Fruit fly (Drosophila melanogaster) whole organism, prepupa: ENCODE data around the gene CG14966.

Source experiments
- Blimp-1 ChIP-seq: fragments of 200-800 bp; sonication (Bioruptor generic); optimal IDR thresholded peaks from 3 replicates; lab custom pipeline; 2017; ENCODE audit warnings: missing biosample characterization, missing genetic modification characterization, mild to moderate bottlenecking, moderate library complexity, missing genetic modification reagents
- CG10631 ChIP-seq: fragments of 200-800 bp; sonication (Bioruptor generic); optimal IDR thresholded peaks from 2 replicates; lab custom pipeline; 2016; ENCODE audit warnings: missing biosample characterization, missing genetic modification characterization
- CG10669 ChIP-seq: fragments of 200-800 bp; sonication (Bioruptor generic); optimal IDR thresholded peaks from 3 replicates; lab custom pipeline; 2018; ENCODE audit warnings: missing biosample characterization, mild to moderate bottlenecking, missing genetic modification characterization, moderate library complexity
- CG11902 ChIP-seq: fragments of 200-800 bp; sonication (Bioruptor generic); optimal IDR thresholded peaks from 3 replicates; lab custom pipeline; 2016; ENCODE audit warnings: missing biosample characterization, missing genetic modification characterization
- CG15336 ChIP-seq: fragments of 200-800 bp; sonication (Bioruptor generic); IDR thresholded peaks from 2 replicates; pipeline ENCODE4 v1.3.6; 2022; ENCODE audit warnings: missing biosample characterization, missing genetic modification characterization
- CG3032 ChIP-seq: fragments of 200-800 bp; optimal IDR thresholded peaks from 2 replicates; lab custom pipeline; 2019; ENCODE audit warnings: missing biosample characterization, mild to moderate bottlenecking, missing genetic modification characterization, moderate library complexity
- CG31627 ChIP-seq: fragments of 200-800 bp; sonication (Bioruptor generic); optimal IDR thresholded peaks from 3 replicates; lab custom pipeline; 2016; ENCODE audit warnings: missing biosample characterization, missing genetic modification characterization
- CG32006 ChIP-seq: fragments of 200-800 bp; sonication (Bioruptor generic); optimal IDR thresholded peaks from 3 replicates; lab custom pipeline; 2017; ENCODE audit warnings: missing biosample characterization, mild to moderate bottlenecking, missing genetic modification characterization
- CG34406 ChIP-seq: fragments of 200-800 bp; sonication (Bioruptor generic); optimal IDR thresholded peaks from 3 replicates; lab custom pipeline; 2016; ENCODE audit warnings: missing biosample characterization, missing genetic modification characterization
- CG4318 ChIP-seq: fragments of 200-800 bp; sonication (Bioruptor generic); optimal IDR thresholded peaks from 3 replicates; lab custom pipeline; 2017; ENCODE audit warnings: missing biosample characterization, mild to moderate bottlenecking, missing genetic modification characterization
- CG6163 ChIP-seq: fragments of 200-800 bp; sonication (Bioruptor generic); IDR thresholded peaks from 3 replicates; pipeline ENCODE4 v1.3.6; 2022; ENCODE audit warnings: missing biosample characterization, missing genetic modification characterization
- CG6808 ChIP-seq: fragments of 200-800 bp; sonication (Bioruptor generic); optimal IDR thresholded peaks from 3 replicates; lab custom pipeline; 2017; ENCODE audit warnings: missing biosample characterization, missing genetic modification characterization, mild to moderate bottlenecking, moderate library complexity, missing genetic modification reagents
- CG6854 ChIP-seq: fragments of 200-800 bp; sonication (Bioruptor generic); optimal IDR thresholded peaks from 2 replicates; lab custom pipeline; 2017; ENCODE audit warnings: missing biosample characterization, mild to moderate bottlenecking, missing genetic modification characterization
- CG7368 ChIP-seq: fragments of 200-800 bp; sonication (Bioruptor generic); optimal IDR thresholded peaks from 3 replicates; lab custom pipeline; 2016; ENCODE audit warnings: missing biosample characterization, missing genetic modification characterization
- CG8119 ChIP-seq: fragments of 200-800 bp; sonication (Bioruptor generic); IDR thresholded peaks from 3 replicates; pipeline ENCODE4 v1.3.6; 2022; ENCODE audit warnings: missing biosample characterization, missing genetic modification characterization
- CG8319 ChIP-seq: fragments of 200-800 bp; sonication (Bioruptor generic); optimal IDR thresholded peaks from 3 replicates; lab custom pipeline; 2016; ENCODE audit warnings: missing biosample characterization, missing genetic modification characterization
- CG8632 ChIP-seq: fragments of 200-800 bp; sonication (Bioruptor generic); optimal IDR thresholded peaks from 3 replicates; lab custom pipeline; 2016; ENCODE audit warnings: missing biosample characterization, missing genetic modification characterization
- CG9139 ChIP-seq: fragments of 200-800 bp; sonication (Bioruptor generic); optimal IDR thresholded peaks from 3 replicates; lab custom pipeline; 2017; ENCODE audit warnings: missing biosample characterization, mild to moderate bottlenecking, missing genetic modification characterization
- Eip75B ChIP-seq: fragments of 200-800 bp; sonication (Bioruptor generic); optimal IDR thresholded peaks from 3 replicates; lab custom pipeline; 2016; ENCODE audit warnings: missing biosample characterization, missing genetic modification characterization
- Ets96B ChIP-seq: fragments of 200-800 bp; optimal IDR thresholded peaks from 2 replicates; lab custom pipeline; 2019; ENCODE audit warnings: missing biosample characterization, mild to moderate bottlenecking, missing genetic modification characterization, moderate library complexity
- Gug ChIP-seq: fragments of 200-800 bp; sonication (Bioruptor generic); IDR thresholded peaks from 2 replicates; pipeline ENCODE4 v1.3.6; 2022; ENCODE audit warnings: missing biosample characterization, missing genetic modification characterization
- Hr38 ChIP-seq: sonication (Bioruptor generic); optimal IDR thresholded peaks from 2 replicates; lab custom pipeline; 2016; ENCODE audit warnings: missing biosample characterization, missing genetic modification characterization
- Lpt ChIP-seq: fragments of 200-800 bp; sonication (Bioruptor generic); optimal IDR thresholded peaks from 3 replicates; lab custom pipeline; 2016; ENCODE audit warnings: missing biosample characterization, missing genetic modification characterization
- Met ChIP-seq: fragments of 200-800 bp; sonication (Bioruptor generic); optimal IDR thresholded peaks from 3 replicates; lab custom pipeline; 2016; ENCODE audit warnings: missing biosample characterization, missing genetic modification characterization
- OdsH ChIP-seq: fragments of 200-800 bp; sonication (Bioruptor generic); optimal IDR thresholded peaks from 3 replicates; lab custom pipeline; 2016; ENCODE audit warnings: missing biosample characterization, missing genetic modification characterization
- Smox ChIP-seq: fragments of 200-800 bp; sonication (Bioruptor generic); optimal IDR thresholded peaks from 3 replicates; lab custom pipeline; 2016; ENCODE audit warnings: missing biosample characterization, missing genetic modification characterization
- Sox102F ChIP-seq: fragments of 200-800 bp; sonication (Bioruptor generic); optimal IDR thresholded peaks from 2 replicates; lab custom pipeline; 2016; ENCODE audit warnings: missing biosample characterization, mild to moderate bottlenecking, missing genetic modification characterization
- Sox14 ChIP-seq: fragments of 200-800 bp; sonication (Bioruptor generic); optimal IDR thresholded peaks from 3 replicates; lab custom pipeline; 2016; ENCODE audit warnings: missing biosample characterization, missing genetic modification characterization
- achi ChIP-seq: fragments of 200-800 bp; sonication (Bioruptor generic); optimal IDR thresholded peaks from 3 replicates; lab custom pipeline; 2016; ENCODE audit warnings: missing biosample characterization, missing genetic modification characterization
- acj6 ChIP-seq: fragments of 200-800 bp; sonication (Bioruptor generic); optimal IDR thresholded peaks from 3 replicates; lab custom pipeline; 2016; ENCODE audit warnings: missing biosample characterization, missing genetic modification characterization
- dac ChIP-seq: fragments of 200-800 bp; sonication (Bioruptor generic); optimal IDR thresholded peaks from 2 replicates; lab custom pipeline; 2017; ENCODE audit warnings: missing biosample characterization, mild to moderate bottlenecking, missing genetic modification characterization
- dsx ChIP-seq: fragments of 200-800 bp; optimal IDR thresholded peaks from 3 replicates; lab custom pipeline; 2019; ENCODE audit warnings: missing biosample characterization, mild to moderate bottlenecking, missing genetic modification characterization, moderate library complexity; ENCODE audit not compliant: poor library complexity, severe bottlenecking
- esn ChIP-seq: fragments of 200-800 bp; sonication (Bioruptor generic); optimal IDR thresholded peaks from 2 replicates; lab custom pipeline; 2016; ENCODE audit warnings: missing biosample characterization, mild to moderate bottlenecking, missing genetic modification characterization, moderate library complexity
- fd85E ChIP-seq: fragments of 200-800 bp; sonication (Bioruptor generic); optimal IDR thresholded peaks from 3 replicates; lab custom pipeline; 2016; ENCODE audit warnings: missing biosample characterization, missing genetic modification characterization
- lz ChIP-seq: fragments of 200-800 bp; sonication (Bioruptor generic); optimal IDR thresholded peaks from 3 replicates; lab custom pipeline; 2016; ENCODE audit warnings: missing biosample characterization, missing genetic modification characterization
- net ChIP-seq: fragments of 200-800 bp; sonication (Bioruptor generic); optimal IDR thresholded peaks from 3 replicates; lab custom pipeline; 2016; ENCODE audit warnings: missing biosample characterization, missing genetic modification characterization
- pdm3 ChIP-seq: fragments of 200-800 bp; sonication (Bioruptor generic); optimal IDR thresholded peaks from 3 replicates; lab custom pipeline; 2016; ENCODE audit warnings: missing biosample characterization, missing genetic modification characterization
- salr ChIP-seq, 2 experiments: fragments of 200-800 bp; sonication (Bioruptor generic); optimal IDR thresholded peaks; 3 replicates each; lab custom pipeline; 2016 to 2018; ENCODE audit warnings: missing biosample characterization in 2 of 2, missing genetic modification characterization in 2 of 2, mild to moderate bottlenecking in 1 of 2
- spab ChIP-seq: fragments of 200-800 bp; sonication (Bioruptor generic); optimal IDR thresholded peaks from 2 replicates; lab custom pipeline; 2017; ENCODE audit warnings: missing biosample characterization, mild to moderate bottlenecking, missing genetic modification characterization, missing genetic modification reagents
- ss ChIP-seq, 2 experiments: fragments of 200-800 bp; sonication (Bioruptor generic); optimal IDR thresholded peaks; 2 replicates in 1 of 2; 3 replicates in 1 of 2; lab custom pipeline; 2017 to 2018; ENCODE audit warnings: mild to moderate bottlenecking in 2 of 2, missing biosample characterization in 2 of 2, missing genetic modification characterization in 2 of 2, moderate library complexity in 1 of 2
- svp ChIP-seq: fragments of 200-800 bp; sonication (Bioruptor generic); peaks from one replicate; lab custom pipeline; 2016; ENCODE audit warnings: missing biosample characterization, missing genetic modification characterization
- topi ChIP-seq: fragments of 200-800 bp; sonication (Bioruptor generic); optimal IDR thresholded peaks from 3 replicates; lab custom pipeline; 2016; ENCODE audit warnings: missing biosample characterization, missing genetic modification characterization

The CG14966 gene

DNA sequence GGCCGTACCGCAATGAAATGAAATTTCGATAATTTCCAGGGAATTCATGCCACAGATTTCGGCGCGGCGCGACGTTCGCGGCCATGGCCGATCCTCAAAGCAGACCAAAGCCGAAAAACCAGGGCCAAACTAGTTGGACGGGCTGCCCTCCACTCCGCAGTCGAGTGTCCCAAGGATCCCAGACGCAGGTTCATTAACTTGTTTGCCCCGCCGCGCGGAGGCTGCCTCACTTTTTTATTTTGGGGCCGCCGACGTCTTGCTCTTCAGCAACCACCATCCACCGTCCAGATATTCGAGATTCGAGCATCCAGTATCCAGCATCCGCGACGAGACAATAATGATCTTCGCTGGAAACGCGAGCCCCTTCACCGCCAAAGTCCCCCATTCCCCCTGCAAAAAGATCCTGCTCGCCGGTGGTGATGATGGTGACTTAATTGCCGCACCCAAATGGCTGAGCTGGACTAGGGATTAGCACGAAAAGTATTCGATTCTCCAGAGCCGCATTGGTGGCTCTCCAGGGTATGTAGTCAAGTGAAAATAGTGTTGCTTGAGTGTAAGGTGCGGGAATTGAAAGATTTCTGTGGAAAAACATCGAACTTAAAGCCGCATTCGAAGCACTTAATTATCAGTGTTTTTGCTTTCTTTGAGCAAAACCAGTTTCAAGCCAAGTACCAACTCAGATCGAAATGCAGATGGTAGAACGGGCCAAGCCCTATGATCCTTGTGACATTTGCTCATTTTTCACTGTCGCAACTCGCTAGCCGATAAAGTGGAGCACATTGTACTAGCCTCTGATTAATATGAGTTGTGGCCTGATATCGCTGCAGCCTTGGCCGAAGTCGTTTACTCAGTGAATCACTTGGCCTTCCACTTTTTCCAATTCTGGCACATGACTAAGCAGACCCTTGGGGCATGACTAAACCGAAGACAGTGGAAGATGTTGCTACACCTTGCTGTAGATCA is 45.0 kb upstream of the CG14966 start (continued):
- TF ChIP-seq CG8632 = no peak
- TF ChIP-seq Blimp-1 (GFP tag; lab: Kevin White, UChicago) = peak; percentile 42
- TF ChIP-seq Lpt (GFP tag; lab: Kevin White, UChicago) = peak; percentile 20
- peak; percentile 41 for TF ChIP-seq dsx (GFP tag; lab: Kevin White, UChicago)
- TF ChIP-seq acj6 (GFP tag; lab: Kevin White, UChicago) = peak; percentile 43
- TF ChIP-seq svp (GFP tag; lab: Kevin White, UChicago) = peak; percentile 85

DNA sequence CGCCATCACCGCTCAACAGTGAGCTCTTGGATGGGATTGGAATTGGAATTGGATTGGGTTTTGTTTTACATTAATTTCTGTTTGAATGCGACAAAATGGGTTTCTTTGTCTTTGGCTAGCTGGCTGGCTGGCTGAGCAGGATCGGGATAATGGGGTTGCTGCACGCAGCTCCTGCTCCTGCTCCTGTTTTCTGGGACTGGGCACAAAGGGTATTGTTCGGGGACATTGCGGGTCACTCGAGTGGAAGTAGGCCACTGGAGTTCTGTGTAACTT is 43.9 kb upstream of the CG14966 start:
- no peak for TF ChIP-seq achi (GFP tag; lab: Kevin White, UChicago)
- TF ChIP-seq svp (GFP tag; lab: Kevin White, UChicago) = peak; percentile 81
- TF ChIP-seq, all 60 proteins: peak for 1

DNA sequence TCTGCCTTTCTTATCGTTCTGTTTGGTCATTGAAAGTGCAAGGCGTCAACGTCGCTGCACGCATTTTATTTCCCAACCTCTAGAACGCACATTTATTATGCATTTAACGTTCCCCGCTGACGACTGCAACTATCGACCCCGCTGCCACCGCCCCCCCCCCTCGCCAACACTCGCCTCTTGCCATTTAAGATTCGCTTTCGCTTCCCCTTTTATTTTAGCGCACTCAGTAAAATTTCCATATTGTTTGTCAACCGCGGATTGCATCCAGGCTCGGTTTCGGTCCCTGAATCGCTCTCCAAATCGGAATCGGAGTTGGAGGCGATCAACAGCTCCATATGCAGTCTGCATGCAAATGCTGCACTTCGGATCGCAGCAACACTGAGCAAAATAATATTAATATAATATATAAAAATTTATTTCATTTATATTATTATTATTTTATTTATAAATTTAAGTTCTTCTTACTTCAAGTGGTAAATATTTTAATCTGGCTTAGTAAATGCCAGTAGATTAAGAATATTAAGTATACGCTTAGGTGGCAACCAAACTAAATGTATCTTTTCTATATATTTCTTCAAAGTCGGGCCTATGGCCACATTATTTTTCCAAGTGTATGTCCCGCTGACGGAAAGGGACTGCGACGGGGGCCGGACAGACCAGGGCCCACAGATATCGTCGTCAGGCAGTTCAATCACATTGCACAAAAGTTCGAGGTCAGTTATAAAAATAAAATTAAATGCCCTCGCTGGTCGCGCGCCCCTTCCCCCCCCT is 43.4 kb upstream of the CG14966 start:
- TF ChIP-seq acj6 (GFP tag; lab: Kevin White, UChicago) (peak; percentile 94), CG34406 (GFP tag; lab: Kevin White, UChicago) (peak; percentile 98), CG4318 (peak; percentile 85), Hr38 (no peak), CG3032 (tag; lab: Kevin White, UChicago) (peak; percentile 99), CG32006 (peak; percentile 95), dac (GFP tag; lab: Kevin White, UChicago) (peak; percentile 50), net (GFP tag; lab: Kevin White, UChicago) (peak; percentile 88), Sox14 (GFP tag; lab: Kevin White, UChicago) (peak; percentile 91), CG6808 (GFP tag; lab: Kevin White, UChicago) (peak; percentile 98), dsx (GFP tag; lab: Kevin White, UChicago) (peak; percentile 97), CG8319 (GFP tag; lab: Kevin White, UChicago) (peak; percentile 92), Gug (peak; percentile 78), CG6854 (GFP tag; lab: Kevin White, UChicago) (peak; percentile 96), fd85E (GFP tag; lab: Kevin White, UChicago) (peak; percentile 77), OdsH (GFP tag; lab: Kevin White, UChicago) (peak; percentile 93), CG6163 (GFP tag; lab: Robert Waterston, UW) (peak; percentile 93), CG8632 (peak; percentile 98), CG11902 (peak; percentile 94), CG31627 (GFP tag; lab: Kevin White, UChicago) (peak; percentile 90), CG7368 (GFP tag; lab: Kevin White, UChicago) (peak; percentile 91), Blimp-1 (GFP tag; lab: Kevin White, UChicago) (peak; percentile 82), esn (GFP tag; lab: Kevin White, UChicago) (peak; percentile 92), Met (GFP tag; lab: Kevin White, UChicago) (peak; percentile 89), spab (GFP tag; lab: Kevin White, UChicago) (peak; percentile 99), Sox102F (GFP tag; lab: Kevin White, UChicago) (peak; percentile 88), CG15336 (GFP tag; lab: Robert Waterston, UW) (peak; percentile 86), CG10669 (GFP tag; lab: Kevin White, UChicago) (peak; percentile 98), pdm3 (GFP tag; lab: Kevin White, UChicago) (peak; percentile 88), topi (peak; percentile 92), CG9139 (GFP tag; lab: Kevin White, UChicago) (peak; percentile 98), ss (GFP tag; optimal IDR thresholded peaks at IDR 0.05; lab: Kevin White, UChicago) (peak; percentile 99), Smox (GFP tag; lab: Kevin White, UChicago) (peak; percentile 83), svp (GFP tag; lab: Kevin White, UChicago) (peak; percentile 98), Lpt (GFP tag; lab: Kevin White, UChicago) (peak; percentile 64), Ets96B (tag; lab: Kevin White, UChicago) (peak; percentile 99), Eip75B (GFP tag; lab: Kevin White, UChicago) (peak; percentile 86), CG8119 (GFP tag; lab: Robert Waterston, UW) (peak; percentile 92), CG10631 (GFP tag; lab: Kevin White, UChicago) (peak; percentile 95), salr (GFP tag; optimal IDR thresholded peaks at IDR 0.05; lab: Kevin White, UChicago) (peak; percentile 65 to 93), lz (GFP tag; lab: Kevin White, UChicago) (peak; percentile 86)
